Worm (Caenorhabditis elegans) whole organism, L4/young adult: ENCODE data around the gene C12D5.3.

Experiments used
- W03F9.2 ChIP-seq: fragments of 150-350 bp; optimal IDR thresholded peaks from 2 replicates; lab custom pipeline; 2014; ENCODE audit warnings: missing biosample characterization, missing genetic modification characterization
- dao-5 ChIP-seq: sonication (generic microtip); optimal IDR thresholded peaks from 2 replicates; lab custom pipeline; 2016; ENCODE audit warnings: missing genotype, missing genetic modification characterization, moderate library complexity, missing compliant biosample characterization
- him-1 ChIP-seq: sonication (generic microtip); optimal IDR thresholded peaks from 2 replicates; lab custom pipeline; 2016; ENCODE audit warnings: missing genotype, missing genetic modification reagents, missing genetic modification characterization, missing compliant biosample characterization

ce11 chrV:7629504-7629903 is 46.5 kb upstream of the C12D5.3 start, which contains the start of gene srd-30:
- TF ChIP-seq him-1 (tag; lab: Kevin White, UChicago) (no peak), W03F9.2 (tag; lab: Kevin White, UChicago) (no peak), dao-5 (tag; lab: Kevin White, UChicago) (no peak)
